Worm (Caenorhabditis elegans): Measurements from ENCODE around the gene F57C2.4.

The F57C2.4 gene

ce11 chrII:14515017-14515416, 10.1 kb upstream of the F57C2.4 start, which contains the start of gene K10H10.9:
K10H10.9 (minus strand) TSS chrII:14515117.
- no peak for TF ChIP-seq pha-4 (tag; optimal IDR thresholded peaks at IDR 0.05)
- no peak for TF ChIP-seq nhr-11 (tag; optimal IDR thresholded peaks at IDR 0.05)
- no peak for TF ChIP-seq sox-4 (tag; optimal IDR thresholded peaks at IDR 0.05)
- no peak for TF ChIP-seq tbx-2 (tag; optimal IDR thresholded peaks at IDR 0.05)
- no peak for TF ChIP-seq ceh-45 (GFP tag; IDR thresholded peaks at IDR 0.05)

- TF ChIP-seq dmd-4 (tag; optimal IDR thresholded peaks at IDR 0.05; ENCODE audit: borderline replicate concordance) (no peak), zip-5 (tag; optimal IDR thresholded peaks at IDR 0.05) (no peak), syd-9 (tag; optimal IDR thresholded peaks at IDR 0.05) (no peak), T23F11.4 (GFP tag; optimal IDR thresholded peaks at IDR 0.05) (no peak), unc-55 (GFP tag; optimal IDR thresholded peaks at IDR 0.05) (no peak), ama-1 (optimal IDR thresholded peaks at IDR 0.05) (no peak), ztf-16 (tag; optimal IDR thresholded peaks at IDR 0.05) (no peak), ttx-3 (tag; optimal IDR thresholded peaks at IDR 0.05) (no peak), hlh-30 (tag; optimal IDR thresholded peaks at IDR 0.05; ENCODE audit: insufficient read depth) (no peak), unc-3 (GFP tag; conservative IDR thresholded peaks at IDR 0.05) (no peak), unc-3 (tag; optimal IDR thresholded peaks at IDR 0.05) (no peak), hlh-15 (tag; optimal IDR thresholded peaks at IDR 0.05) (no peak), pag-3 (tag; optimal IDR thresholded peaks at IDR 0.05; ENCODE audit: borderline replicate concordance) (no peak), pax-1 (tag; optimal IDR thresholded peaks at IDR 0.05) (no peak), ceh-34 (tag; optimal IDR thresholded peaks at IDR 0.05) (no peak), C08G9.2 (tag; optimal IDR thresholded peaks at IDR 0.05) (no peak), unc-42 (tag; optimal IDR thresholded peaks at IDR 0.05) (no peak), madf-2 (tag; optimal IDR thresholded peaks at IDR 0.05) (no peak)
Observed at ce11 chrII:14522037-14522436, 3.1 kb upstream of the F57C2.4 start, which contains the start of gene btb-19. btb-19 (minus strand) TSS chrII:14522137.

- TF ChIP-seq eyg-1 (tag; optimal IDR thresholded peaks at IDR 0.05) (no peak), odd-2 (tag; optimal IDR thresholded peaks at IDR 0.05) (no peak), syd-9 (tag; optimal IDR thresholded peaks at IDR 0.05) (no peak), fax-1 (tag; optimal IDR thresholded peaks at IDR 0.05) (no peak), hlh-8 (tag; optimal IDR thresholded peaks at IDR 0.05) (no peak), pha-2 (tag; optimal IDR thresholded peaks at IDR 0.05) (no peak), pat-9 (tag; optimal IDR thresholded peaks at IDR 0.05) (no peak), elt-4 (tag; optimal IDR thresholded peaks at IDR 0.05) (no peak)
Observed at ce11 chrII:14523070-14523572, 2.0 kb upstream of the F57C2.4 start, which contains the start of gene btb-20. btb-20 (minus strand) TSS chrII:14523522.

ce11 chrII:14523645-14524223, 1.4 kb upstream of the F57C2.4 start, which contains the start of gene pot-2:
pot-2 (plus strand) TSS chrII:14524173.
- TF ChIP-seq unc-3 (GFP tag; conservative IDR thresholded peaks at IDR 0.05) (no peak), unc-3 (tag; optimal IDR thresholded peaks at IDR 0.05) (no peak), K09A11.1 (tag; optimal IDR thresholded peaks at IDR 0.05; ENCODE audit: insufficient read depth) (no peak), ahr-1 (tag; optimal IDR thresholded peaks at IDR 0.05) (no peak), ceh-48 (tag; optimal IDR thresholded peaks at IDR 0.05) (no peak), ref-2 (tag; optimal IDR thresholded peaks at IDR 0.05) (no peak)

ce11 chrII:14527104-14527503, 2.0 kb downstream of the F57C2.4 start:
- no peak for TF ChIP-seq ceh-48 (tag; optimal IDR thresholded peaks at IDR 0.05)
- TF ChIP-seq nfya-1 (tag; optimal IDR thresholded peaks at IDR 0.05): no peak
- TF ChIP-seq unc-3 (GFP tag; conservative IDR thresholded peaks at IDR 0.05): no peak
- no peak for TF ChIP-seq unc-3 (tag; optimal IDR thresholded peaks at IDR 0.05)
- no peak for TF ChIP-seq nhr-232 (tag; optimal IDR thresholded peaks at IDR 0.05)
- no peak for TF ChIP-seq ceh-2 (tag; optimal IDR thresholded peaks at IDR 0.05)
- TF ChIP-seq npax-4 (tag; optimal IDR thresholded peaks at IDR 0.05): no peak
- TF ChIP-seq nhr-11 (tag; optimal IDR thresholded peaks at IDR 0.05): no peak
- no peak for TF ChIP-seq fkh-6 (tag; optimal IDR thresholded peaks at IDR 0.05)
- no peak for TF ChIP-seq ref-2 (tag; optimal IDR thresholded peaks at IDR 0.05)
- no peak for TF ChIP-seq ahr-1 (tag; optimal IDR thresholded peaks at IDR 0.05)
- no peak for TF ChIP-seq C38D4.7 (GFP tag; optimal IDR thresholded peaks at IDR 0.05)
- no peak for TF ChIP-seq ceh-22 (tag; optimal IDR thresholded peaks at IDR 0.05)
- no peak for TF ChIP-seq ceh-6 (GFP tag; optimal IDR thresholded peaks at IDR 0.05)
- no peak for TF ChIP-seq unc-55 (GFP tag; optimal IDR thresholded peaks at IDR 0.05)
- no peak for TF ChIP-seq mec-3 (tag; optimal IDR thresholded peaks at IDR 0.05; ENCODE audit: borderline replicate concordance)
- no peak for TF ChIP-seq pha-4 (tag; optimal IDR thresholded peaks at IDR 0.05)
- TF ChIP-seq eyg-1 (tag; optimal IDR thresholded peaks at IDR 0.05): no peak
- no peak for TF ChIP-seq ceh-30 (tag; optimal IDR thresholded peaks at IDR 0.05)
- TF ChIP-seq Y22D7AL.16 (tag; optimal IDR thresholded peaks at IDR 0.05): no peak

Data from whole organism, late embryonic.